Worm (Caenorhabditis elegans): Measurements from ENCODE around the gene ant-1.3.

Gene ant-1.3

DNA sequence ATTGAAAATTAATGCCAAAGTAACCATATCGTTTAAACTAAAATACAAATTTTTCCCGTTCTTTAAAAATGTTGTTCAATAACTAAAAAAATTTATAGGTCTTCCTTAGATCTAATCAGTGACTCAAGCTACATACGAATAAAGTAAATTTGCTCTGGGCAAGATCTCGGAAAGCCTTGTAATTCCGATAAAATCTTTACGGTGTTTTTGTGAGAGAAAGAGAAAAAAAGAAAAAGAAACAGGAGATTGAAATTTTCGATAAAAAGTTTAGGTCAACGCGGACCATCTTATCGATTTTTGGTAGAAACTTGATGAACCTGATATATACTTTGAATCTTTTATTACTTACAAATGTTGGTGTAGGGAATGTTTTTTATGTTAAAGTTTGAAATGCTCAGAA is 14.1 kb upstream of the ant-1.3 start:
- TF ChIP-seq aly-2 (tag; optimal IDR thresholded peaks at IDR 0.05) = no peak
- peak; percentile 79 for TF ChIP-seq nhr-85 (tag)
- no peak for TF ChIP-seq jun-1 (tag; optimal IDR thresholded peaks at IDR 0.05)
- TF ChIP-seq hlh-4 (tag; optimal IDR thresholded peaks at IDR 0.05) = no peak
- TF ChIP-seq pag-3 (tag; optimal IDR thresholded peaks at IDR 0.05; ENCODE audit: borderline replicate concordance, insufficient read depth) = no peak
- no peak for TF ChIP-seq fkh-10 (GFP tag; optimal IDR thresholded peaks at IDR 0.05)

DNA sequence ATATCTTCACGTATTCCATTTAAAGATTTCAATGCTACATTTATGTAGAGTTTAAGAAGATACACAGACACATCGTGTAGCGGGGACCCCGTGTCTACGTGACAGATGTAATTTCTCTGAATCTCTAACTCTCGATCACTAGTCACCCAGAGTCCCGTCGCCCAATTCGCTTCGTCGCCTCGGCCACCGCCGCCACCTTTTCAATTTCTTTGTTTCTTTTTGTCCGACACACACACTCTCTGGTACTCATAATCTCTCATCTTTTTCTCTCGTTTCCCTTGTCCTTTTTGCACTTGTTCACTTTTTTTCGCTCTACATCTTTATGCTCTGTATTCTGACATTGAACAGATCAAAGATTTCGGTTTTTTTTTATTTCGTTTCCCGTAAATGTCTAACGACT is 9.3 kb upstream of the ant-1.3 start:
- peak; percentile 62 to 66 for TF ChIP-seq lin-35 (GFP tag; optimal IDR thresholded peaks at IDR 0.05)
- peak in 2 of 3 experiments; percentile 0 to 40 for TF ChIP-seq dpl-1 (GFP tag; optimal IDR thresholded peaks at IDR 0.05)
- TF ChIP-seq blmp-1 (tag; optimal IDR thresholded peaks at IDR 0.05) = peak; percentile 87
- no peak for TF ChIP-seq sup-37 (GFP tag; optimal IDR thresholded peaks at IDR 0.05)
- TF ChIP-seq hlh-4 (tag; optimal IDR thresholded peaks at IDR 0.05) = no peak
- peak in 2 of 6 experiments; percentile 15 to 62 for TF ChIP-seq elt-3 (tag; optimal IDR thresholded peaks at IDR 0.05)
- TF ChIP-seq jun-1 (tag; optimal IDR thresholded peaks at IDR 0.05) = peak; percentile 78
- no peak for TF ChIP-seq vab-15 (tag; optimal IDR thresholded peaks at IDR 0.05)
- no peak for TF ChIP-seq Y116A8C.19 (tag; optimal IDR thresholded peaks at IDR 0.05; ENCODE audit: borderline replicate concordance)
- TF ChIP-seq ama-1 (optimal IDR thresholded peaks at IDR 0.05) = no peak
- TF ChIP-seq fkh-8 (tag; optimal IDR thresholded peaks at IDR 0.05) = peak; percentile 87
- no peak for TF ChIP-seq fkh-4 (tag; optimal IDR thresholded peaks at IDR 0.05; ENCODE audit: borderline replicate concordance)
- TF ChIP-seq C04F5.9 (tag; optimal IDR thresholded peaks at IDR 0.05) = no peak
- TF ChIP-seq pqm-1 (tag; optimal IDR thresholded peaks at IDR 0.05) = no peak
- peak; percentile 68 for TF ChIP-seq lin-13 (GFP tag; optimal IDR thresholded peaks at IDR 0.05)
- TF ChIP-seq lir-3 (tag; optimal IDR thresholded peaks at IDR 0.05; ENCODE audit: poor library complexity) = no peak
- peak; percentile 62 for TF ChIP-seq dsc-1 (tag; optimal IDR thresholded peaks at IDR 0.05)
- TF ChIP-seq xbp-1 (tag; optimal IDR thresholded peaks at IDR 0.05) = peak; percentile 60
- peak; percentile 72 for TF ChIP-seq swsn-7 (tag; optimal IDR thresholded peaks at IDR 0.05)
- TF ChIP-seq tlp-1 (tag; optimal IDR thresholded peaks at IDR 0.05) = no peak
- peak; percentile 48 for TF ChIP-seq mep-1 (tag; optimal IDR thresholded peaks at IDR 0.05)
- no peak for TF ChIP-seq sox-4 (tag; optimal IDR thresholded peaks at IDR 0.05)
- peak; percentile 20 for TF ChIP-seq pag-3 (tag; optimal IDR thresholded peaks at IDR 0.05; ENCODE audit: borderline replicate concordance, insufficient read depth)
- peak; percentile 62 for TF ChIP-seq snpc-4 (tag; optimal IDR thresholded peaks at IDR 0.05)
- no peak for TF ChIP-seq unc-30 (tag; optimal IDR thresholded peaks at IDR 0.05)
- no peak for TF ChIP-seq egl-13 (tag; optimal IDR thresholded peaks at IDR 0.05)
- TF ChIP-seq nhr-84 (tag; optimal IDR thresholded peaks at IDR 0.05) = no peak
- peak; percentile 4 for TF ChIP-seq nhr-11 (tag; optimal IDR thresholded peaks at IDR 0.05)
- peak; percentile 93 for TF ChIP-seq lin-14 (GFP tag; optimal IDR thresholded peaks at IDR 0.05)
- TF ChIP-seq lin-39 (tag; optimal IDR thresholded peaks at IDR 0.05) = no peak
- no peak; the same call in 1 of the 2 replicates for TF ChIP-seq isw-1 (GFP tag; IDR thresholded peaks at IDR 0.05)
- peak; percentile 41 for TF ChIP-seq pax-3 (tag; optimal IDR thresholded peaks at IDR 0.05)
- no peak for TF ChIP-seq ceh-90 (tag; optimal IDR thresholded peaks at IDR 0.05)
- peak; percentile 73 for TF ChIP-seq unc-130 (tag; optimal IDR thresholded peaks at IDR 0.05)
- TF ChIP-seq tbx-2 (tag; optimal IDR thresholded peaks at IDR 0.05) = peak; percentile 81
- peak; percentile 90 for TF ChIP-seq nhr-71 (tag; optimal IDR thresholded peaks at IDR 0.05)
- no peak for TF ChIP-seq zip-4 (GFP tag; optimal IDR thresholded peaks at IDR 0.05)
- TF ChIP-seq nhr-85 (tag) = peak; percentile 92
- TF ChIP-seq aly-2 (tag; optimal IDR thresholded peaks at IDR 0.05) = peak; percentile 32
- TF ChIP-seq unc-86 (tag; optimal IDR thresholded peaks at IDR 0.05) = peak; percentile 63
- peak; percentile 56 for TF ChIP-seq nhr-90 (tag; optimal IDR thresholded peaks at IDR 0.05; ENCODE audit: poor library complexity)
- TF ChIP-seq snu-23 (GFP tag; optimal IDR thresholded peaks at IDR 0.05) = peak; percentile 91
- no peak for TF ChIP-seq nhr-76 (tag; optimal IDR thresholded peaks at IDR 0.05)
- no peak for TF ChIP-seq ceh-63 (GFP tag; optimal IDR thresholded peaks at IDR 0.05)
- no peak for TF ChIP-seq ceh-8 (GFP tag; optimal IDR thresholded peaks at IDR 0.05)
- TF ChIP-seq efl-3 (GFP tag; optimal IDR thresholded peaks at IDR 0.05) = no peak
- TF ChIP-seq ces-1 (GFP tag; optimal IDR thresholded peaks at IDR 0.05) = no peak
- TF ChIP-seq sptf-1 (tag; optimal IDR thresholded peaks at IDR 0.05) = no peak
- TF ChIP-seq alr-1 (tag; optimal IDR thresholded peaks at IDR 0.05; ENCODE audit: borderline replicate concordance) = no peak
